Worm (Caenorhabditis elegans) whole organism, early embryonic: Measurements from ENCODE around the gene tag-335.

ENCODE experiments used
- B0310.2 ChIP-seq: sonication (generic microtip); optimal IDR thresholded peaks from 2 replicates; lab custom pipeline; 2016; ENCODE audit warnings: mild to moderate bottlenecking, missing genetic modification characterization, missing compliant biosample characterization
- ama-1 ChIP-seq: fragments of 150-350 bp; optimal IDR thresholded peaks from 2 replicates; lab custom pipeline; 2014
- ceh-13 ChIP-seq: fragments of 200-800 bp; sonication (Bioruptor generic); optimal IDR thresholded peaks from 2 replicates; lab custom pipeline; 2018; ENCODE audit warnings: mild to moderate bottlenecking, missing genetic modification characterization, missing compliant biosample characterization
- hmg-4 ChIP-seq: fragments of 200-800 bp; sonication (Bioruptor generic); optimal IDR thresholded peaks from 2 replicates; lab custom pipeline; 2018; ENCODE audit warnings: mild to moderate bottlenecking, missing genetic modification characterization, missing compliant biosample characterization
- tbx-11 ChIP-seq: fragments of 200-800 bp; sonication (Bioruptor generic); IDR thresholded peaks from 2 replicates; pipeline ENCODE4 v1.3.6; 2022; ENCODE audit warnings: missing genetic modification characterization, missing compliant biosample characterization
- tra-4 ChIP-seq: sonication (generic microtip); optimal IDR thresholded peaks from 2 replicates; lab custom pipeline; 2017; ENCODE audit warnings: missing genetic modification characterization, missing compliant biosample characterization

DNA sequence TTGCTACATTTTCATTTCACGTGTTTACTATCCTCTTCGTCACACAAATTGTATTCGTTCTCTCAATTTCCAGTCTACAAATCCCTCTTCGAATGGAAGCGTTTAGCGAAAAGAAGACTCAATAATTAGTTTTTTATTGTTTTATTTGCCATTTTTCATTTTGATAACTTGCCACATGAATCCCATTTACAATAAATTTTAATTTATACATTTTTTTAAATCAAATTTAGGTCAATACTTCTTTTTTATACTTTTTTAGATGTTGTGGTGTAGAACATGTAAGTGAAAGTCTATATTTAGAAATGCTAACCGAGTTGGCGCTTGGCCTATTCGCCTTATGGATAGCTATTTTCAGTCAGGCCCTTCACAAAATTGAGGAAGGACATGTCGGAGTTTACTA, 9.2 kb upstream of the tag-335 start, which contains the start of gene erl-1:
- TF ChIP-seq ama-1 (lab: Kevin White, UChicago) (no peak), ceh-13 (no peak), tbx-11 (GFP tag; lab: Robert Waterston, UW) (no peak), hmg-4 (GFP tag; lab: Kevin White, UChicago) (no peak), tra-4 (tag; lab: Kevin White, UChicago) (no peak), B0310.2 (tag; lab: Kevin White, UChicago) (no peak)
